Worm (Caenorhabditis elegans) whole organism, late embryonic: ENCODE data around the gene F49F1.7.

ENCODE experiments used
- ama-1 ChIP-seq: fragments of 150-350 bp; optimal IDR thresholded peaks from 2 replicates; lab custom pipeline; 2014
- ceh-2 ChIP-seq: sonication (generic microtip); optimal IDR thresholded peaks from 2 replicates; lab custom pipeline; 2016; ENCODE audit warnings: missing genotype, missing genetic modification characterization, missing compliant biosample characterization
- eyg-1 ChIP-seq: sonication (generic microtip); optimal IDR thresholded peaks from 2 replicates; lab custom pipeline; 2016; ENCODE audit warnings: missing genotype, missing genetic modification characterization, missing compliant biosample characterization
- unc-42 ChIP-seq: sonication (generic microtip); optimal IDR thresholded peaks from 2 replicates; lab custom pipeline; 2016; ENCODE audit warnings: missing genotype, missing genetic modification characterization, missing compliant biosample characterization

ce11 chrIV:4079514-4079913, 46.0 kb downstream of the F49F1.7 start, which contains the start of gene C35B1.4:
- TF ChIP-seq ceh-2 (tag; lab: Kevin White, UChicago) (no peak), eyg-1 (no peak), unc-42 (tag; lab: Kevin White, UChicago) (no peak), ama-1 (lab: Kevin White, UChicago) (no peak)
